Fruit fly (Drosophila melanogaster): ENCODE measurements around the gene CG7208.
A peak's percentile ranks its signal among the peaks of the same experiment; 100 is the strongest.

The CG7208 gene

dm6 chr3R:18223434-18223833 lies 37.9 kb upstream of the CG7208 start, which contains the start of the genes mTerf5 and Non3 (continued):
- TF ChIP-seq sob (GFP tag; IDR thresholded peaks at IDR 0.05) = peak; percentile 25; the same call in 1 of the 2 replicates
- peak; percentile 91; the same call in 3 of the 4 replicates for TF ChIP-seq chinmo (GFP tag; IDR thresholded peaks at IDR 0.05; ENCODE audit: partially characterized antibody)
- TF ChIP-seq CG17328 (GFP tag; IDR thresholded peaks at IDR 0.05) = peak; percentile 51
- peak; percentile 33 for TF ChIP-seq CG10543 (GFP tag; optimal IDR thresholded peaks at IDR 0.05)
- TF ChIP-seq corto (GFP tag; optimal IDR thresholded peaks at IDR 0.05) = no peak
- no peak for TF ChIP-seq cato (GFP tag; optimal IDR thresholded peaks at IDR 0.05; ENCODE audit: borderline replicate concordance)
- no peak for TF ChIP-seq CG16779 (GFP tag; IDR thresholded peaks at IDR 0.05)
- TF ChIP-seq grau (tag; optimal IDR thresholded peaks at IDR 0.05) = peak; percentile 66
- peak; percentile 17 for TF ChIP-seq CG16815 (GFP tag; optimal IDR thresholded peaks at IDR 0.05)
- TF ChIP-seq her (GFP tag; optimal IDR thresholded peaks at IDR 0.05) = no peak
- peak; percentile 72 for TF ChIP-seq nerfin-2 (GFP tag; IDR thresholded peaks at IDR 0.05; ENCODE audit: partially characterized antibody)
- TF ChIP-seq CG42726 (GFP tag; IDR thresholded peaks at IDR 0.05; ENCODE audit: partially characterized antibody) = 0 out of 2 replicates have a peak, but pooled peaks have one; percentile 43
- TF ChIP-seq crol (GFP tag; IDR thresholded peaks at IDR 0.05) = no peak
- TF ChIP-seq CG13296 (GFP tag; optimal IDR thresholded peaks at IDR 0.05) = peak; percentile 68
- TF ChIP-seq slp2 (GFP tag; optimal IDR thresholded peaks at IDR 0.05) = no peak
- peak; percentile 73 for TF ChIP-seq Hr3 (GFP tag; optimal IDR thresholded peaks at IDR 0.05)
- no peak for TF ChIP-seq bowl (GFP tag; IDR thresholded peaks at IDR 0.05)
- TF ChIP-seq Med (GFP tag) = peak; percentile 70
- TF ChIP-seq CG5180 (GFP tag; optimal IDR thresholded peaks at IDR 0.05) = no peak
- TF ChIP-seq pros (GFP tag; optimal IDR thresholded peaks at IDR 0.05) = no peak
- TF ChIP-seq HmgZ (tag; optimal IDR thresholded peaks at IDR 0.05) = peak; percentile 55
- TF ChIP-seq CG11085 (GFP tag; IDR thresholded peaks at IDR 0.05) = no peak
- TF ChIP-seq CG14860 (GFP tag; IDR thresholded peaks at IDR 0.05; ENCODE audit: partially characterized antibody) = peak; percentile 81
- no peak for TF ChIP-seq chn (GFP tag; optimal IDR thresholded peaks at IDR 0.05)
- TF ChIP-seq sqz (GFP tag; optimal IDR thresholded peaks at IDR 0.05) = no peak
- no peak for TF ChIP-seq CG10274 (GFP tag; optimal IDR thresholded peaks at IDR 0.05)
- TF ChIP-seq Max (GFP tag; optimal IDR thresholded peaks at IDR 0.05) = peak; percentile 82
- peak; percentile 54 for TF ChIP-seq CG3847 (GFP tag; IDR thresholded peaks at IDR 0.05)
- TF ChIP-seq Dp (GFP tag; optimal IDR thresholded peaks at IDR 0.05) = peak; percentile 31
- TF ChIP-seq CG6813 (GFP tag; optimal IDR thresholded peaks at IDR 0.05) = no peak
- 0 out of 2 replicates have a peak, but pooled peaks have one; percentile 15 for TF ChIP-seq CG32772 (GFP tag; IDR thresholded peaks at IDR 0.05)
- no peak for TF ChIP-seq ac (GFP tag; optimal IDR thresholded peaks at IDR 0.05)
- TF ChIP-seq Neu2 (GFP tag; optimal IDR thresholded peaks at IDR 0.05; ENCODE audit: borderline replicate concordance) = no peak
- TF ChIP-seq gt (GFP tag; IDR thresholded peaks at IDR 0.05) = no peak
- TF ChIP-seq fd102C (GFP tag; optimal IDR thresholded peaks at IDR 0.05) = no peak
- TF ChIP-seq YL-1 (GFP tag; optimal IDR thresholded peaks at IDR 0.05) = peak; percentile 50
- TF ChIP-seq bigmax (GFP tag; optimal IDR thresholded peaks at IDR 0.05) = no peak
- no peak for TF ChIP-seq HmgD (GFP tag; optimal IDR thresholded peaks at IDR 0.05)
- TF ChIP-seq HLH4C (GFP tag; IDR thresholded peaks at IDR 0.05; ENCODE audit: partially characterized antibody) = peak; percentile 86
- peak; percentile 23 for TF ChIP-seq jumu (GFP tag; optimal IDR thresholded peaks at IDR 0.05)
- TF ChIP-seq tgo (GFP tag; IDR thresholded peaks at IDR 0.05) = peak; percentile 32; the same call in 1 of the 3 replicates
- no peak for TF ChIP-seq ERR (GFP tag; optimal IDR thresholded peaks at IDR 0.05)
- TF ChIP-seq Abd-B (GFP tag; optimal IDR thresholded peaks at IDR 0.05) = no peak
- no peak for TF ChIP-seq slou (GFP tag; optimal IDR thresholded peaks at IDR 0.05)
- TF ChIP-seq br (optimal IDR thresholded peaks at IDR 0.05) = no peak
- no peak for TF ChIP-seq schlank (tag; optimal IDR thresholded peaks at IDR 0.05)
- no peak; the same call in 1 of the 2 replicates for TF ChIP-seq Ravus (GFP tag; IDR thresholded peaks at IDR 0.05)
- peak; percentile 73 for TF ChIP-seq Xrp1 (GFP tag; IDR thresholded peaks at IDR 0.05)
- TF ChIP-seq crc (GFP tag; optimal IDR thresholded peaks at IDR 0.05) = no peak
- no peak for TF ChIP-seq fu2 (GFP tag; optimal IDR thresholded peaks at IDR 0.05)
- peak; percentile 45; the same call in 1 of the 3 replicates for TF ChIP-seq ken (GFP tag; IDR thresholded peaks at IDR 0.05)
